Worm (Caenorhabditis elegans) whole organism, young adult: Measurements from ENCODE around the gene lro-1.

Experiments used
- F10E7.11 ChIP-seq: sonication (generic microtip); optimal IDR thresholded peaks from 2 replicates; lab custom pipeline; 2017; ENCODE audit warnings: mild to moderate bottlenecking, missing genetic modification characterization, moderate library complexity, missing compliant biosample characterization
- F22D6.2 ChIP-seq: sonication (generic microtip); optimal IDR thresholded peaks from 2 replicates; lab custom pipeline; 2016; ENCODE audit warnings: mild to moderate bottlenecking, missing genetic modification characterization, missing compliant biosample characterization
- F37B4.10 ChIP-seq: fragments of 200-800 bp; sonication (Bioruptor generic); IDR thresholded peaks from 2 replicates; pipeline ENCODE4 v1.3.6; 2022; ENCODE audit warnings: missing genetic modification characterization, missing compliant biosample characterization
- F39B2.1 ChIP-seq: fragments of 200-800 bp; sonication (Bioruptor generic); IDR thresholded peaks from 2 replicates; pipeline ENCODE4 v1.3.6; 2022; ENCODE audit warnings: missing genetic modification reagents, missing genetic modification characterization, missing compliant biosample characterization
- F57C9.4 ChIP-seq: sonication (generic microtip); optimal IDR thresholded peaks from 2 replicates; lab custom pipeline; 2017; ENCODE audit warnings: mild to moderate bottlenecking, missing genetic modification characterization, missing compliant biosample characterization
- K11D2.4 ChIP-seq: fragments of 200-800 bp; sonication (Bioruptor generic); IDR thresholded peaks from 2 replicates; pipeline ENCODE4 v1.3.6; 2022; ENCODE audit warnings: missing genetic modification reagents, missing genetic modification characterization, missing compliant biosample characterization
- T07F8.4 ChIP-seq: sonication (generic microtip); optimal IDR thresholded peaks from 2 replicates; lab custom pipeline; 2016; ENCODE audit warnings: mild to moderate bottlenecking, missing genetic modification characterization, moderate library complexity, missing compliant biosample characterization
- Y56A3A.18 ChIP-seq: fragments of 200-800 bp; sonication (Bioruptor generic); IDR thresholded peaks from 2 replicates; pipeline ENCODE4 v1.3.6; 2022; ENCODE audit warnings: missing genetic modification reagents, missing genetic modification characterization, missing compliant biosample characterization
- Y67H2A.10 ChIP-seq: fragments of 200-800 bp; sonication (Bioruptor generic); conservative IDR thresholded peaks from 2 replicates; pipeline ENCODE4 v1.3.6; 2022; ENCODE audit warnings: missing genetic modification reagents, missing genetic modification characterization, missing compliant biosample characterization
- Y95B8A.8 ChIP-seq: fragments of 200-800 bp; sonication (Bioruptor generic); IDR thresholded peaks from 2 replicates; pipeline ENCODE4 v1.3.6; 2022; ENCODE audit warnings: missing genetic modification reagents, missing genetic modification characterization, missing compliant biosample characterization
- ZK185.1 ChIP-seq: sonication (generic microtip); optimal IDR thresholded peaks from 2 replicates; lab custom pipeline; 2016; ENCODE audit warnings: mild to moderate bottlenecking, missing genetic modification characterization, missing compliant biosample characterization; ENCODE audit not compliant: poor library complexity, severe bottlenecking
- aptf-2 ChIP-seq: fragments of 200-800 bp; sonication (Bioruptor generic); conservative IDR thresholded peaks from 2 replicates; pipeline ENCODE4 v1.3.6; 2022; ENCODE audit warnings: missing genetic modification reagents, missing genetic modification characterization, missing compliant biosample characterization
- aptf-3 ChIP-seq: fragments of 200-800 bp; sonication (Bioruptor generic); IDR thresholded peaks from 2 replicates; pipeline ENCODE4 v1.3.6; 2022; ENCODE audit warnings: missing genetic modification characterization, missing compliant biosample characterization
- atf-7 ChIP-seq: sonication (generic microtip); optimal IDR thresholded peaks from 2 replicates; lab custom pipeline; 2017; ENCODE audit warnings: mild to moderate bottlenecking, missing genetic modification characterization, missing compliant biosample characterization
- athp-1 ChIP-seq: sonication (generic microtip); optimal IDR thresholded peaks from 2 replicates; lab custom pipeline; 2017; ENCODE audit warnings: mild to moderate bottlenecking, missing genetic modification characterization, missing compliant biosample characterization
- attf-3 ChIP-seq: fragments of 200-800 bp; sonication (Bioruptor generic); conservative IDR thresholded peaks from 2 replicates; pipeline ENCODE4 v1.3.6; 2022; ENCODE audit warnings: missing genetic modification reagents, missing genetic modification characterization, missing compliant biosample characterization
- attf-6 ChIP-seq: fragments of 200-800 bp; sonication (Bioruptor generic); IDR thresholded peaks from 2 replicates; pipeline ENCODE4 v1.3.6; 2022; ENCODE audit warnings: missing genetic modification reagents, missing genetic modification characterization, missing compliant biosample characterization
- cebp-2 ChIP-seq: fragments of 200-800 bp; sonication (Bioruptor generic); IDR thresholded peaks from 2 replicates; pipeline ENCODE4 v1.3.6; 2022; ENCODE audit warnings: missing genetic modification characterization, missing compliant biosample characterization
- ceh-58 ChIP-seq: fragments of 200-800 bp; sonication (Bioruptor generic); IDR thresholded peaks from 2 replicates; pipeline ENCODE4 v1.3.6; 2022; ENCODE audit warnings: missing genetic modification characterization, missing compliant biosample characterization
- ceh-91 ChIP-seq: fragments of 200-800 bp; sonication (Bioruptor generic); IDR thresholded peaks from 2 replicates; pipeline ENCODE4 v1.3.6; 2022; ENCODE audit warnings: missing genetic modification reagents, missing genetic modification characterization, missing compliant biosample characterization
- dox-1 ChIP-seq: fragments of 200-800 bp; sonication (Bioruptor generic); IDR thresholded peaks from 2 replicates; pipeline ENCODE4 v1.3.6; 2022; ENCODE audit warnings: missing genetic modification reagents, missing genetic modification characterization, missing compliant biosample characterization
- egl-18 ChIP-seq: fragments of 200-800 bp; sonication (Bioruptor generic); IDR thresholded peaks from 2 replicates; pipeline ENCODE4 v1.3.6; 2022; ENCODE audit warnings: missing genetic modification reagents, missing genetic modification characterization, missing compliant biosample characterization
- hlh-26 ChIP-seq: fragments of 200-800 bp; sonication (Bioruptor generic); conservative IDR thresholded peaks from 2 replicates; pipeline ENCODE4 v1.3.6; 2022; ENCODE audit warnings: missing genetic modification reagents, missing genetic modification characterization, missing compliant biosample characterization
- let-526 ChIP-seq: fragments of 200-800 bp; sonication (Bioruptor generic); IDR thresholded peaks from 2 replicates; pipeline ENCODE4 v1.3.6; 2022; ENCODE audit warnings: missing genetic modification reagents, missing genetic modification characterization, missing compliant biosample characterization
- let-607 ChIP-seq, 2 experiments: fragments of 200-800 bp in 1 of 2; sonication (Bioruptor generic) in 1 of 2; sonication (generic microtip) in 1 of 2; optimal IDR thresholded peaks; 2 replicates each; lab custom pipeline; 2016 to 2018; ENCODE audit warnings: mild to moderate bottlenecking in 2 of 2, missing compliant biosample characterization in 2 of 2, missing genetic modification characterization in 2 of 2, moderate library complexity in 2 of 2, missing genotype in 1 of 2
- lin-35 ChIP-seq, 3 experiments: fragments of 150-350 bp in 2 of 3; sonication (generic microtip) in 1 of 3; optimal IDR thresholded peaks; 2 replicates each; lab custom pipeline; 2014 to 2018; ENCODE audit warnings: missing biosample characterization in 3 of 3, missing genetic modification characterization in 3 of 3, missing genetic modification reagents in 3 of 3
- lin-54 ChIP-seq: fragments of 200-800 bp; sonication (Bioruptor generic); optimal IDR thresholded peaks from 2 replicates; lab custom pipeline; 2018; ENCODE audit warnings: mild to moderate bottlenecking, missing genetic modification characterization, missing compliant biosample characterization
- madf-6 ChIP-seq: fragments of 200-800 bp; sonication (Bioruptor generic); IDR thresholded peaks from 2 replicates; pipeline ENCODE4 v1.3.6; 2022; ENCODE audit warnings: missing genetic modification reagents, missing genetic modification characterization, missing compliant biosample characterization
- madf-8 ChIP-seq: fragments of 200-800 bp; sonication (Bioruptor generic); conservative IDR thresholded peaks from 2 replicates; pipeline ENCODE4 v1.3.6; 2022; ENCODE audit warnings: missing genetic modification reagents, missing genetic modification characterization, missing compliant biosample characterization
- mcd-1 ChIP-seq: fragments of 200-800 bp; sonication (Bioruptor generic); IDR thresholded peaks from 2 replicates; pipeline ENCODE4 v1.3.6; 2022; ENCODE audit warnings: missing genetic modification reagents, missing genetic modification characterization, missing compliant biosample characterization
- mel-28 ChIP-seq: sonication (generic microtip); optimal IDR thresholded peaks from 2 replicates; lab custom pipeline; 2016; ENCODE audit warnings: borderline replicate concordance, mild to moderate bottlenecking, missing genetic modification characterization, missing compliant biosample characterization
- nfyb-1 ChIP-seq: fragments of 200-800 bp; sonication (Bioruptor generic); IDR thresholded peaks from 2 replicates; pipeline ENCODE4 v1.3.6; 2022; ENCODE audit warnings: missing genetic modification reagents, missing genetic modification characterization, missing compliant biosample characterization
- nhr-90 ChIP-seq: sonication (generic microtip); optimal IDR thresholded peaks from 2 replicates; lab custom pipeline; 2016; ENCODE audit warnings: missing genotype, mild to moderate bottlenecking, missing genetic modification characterization, missing compliant biosample characterization
- repo-1 ChIP-seq: sonication (generic microtip); optimal IDR thresholded peaks from 2 replicates; lab custom pipeline; 2017; ENCODE audit warnings: mild to moderate bottlenecking, missing genetic modification characterization, missing compliant biosample characterization
- sdz-38 ChIP-seq: sonication (generic microtip); optimal IDR thresholded peaks from 2 replicates; lab custom pipeline; 2016; ENCODE audit warnings: missing genotype, missing genetic modification characterization, missing compliant biosample characterization
- snpc-1.3 ChIP-seq: sonication (generic microtip); optimal IDR thresholded peaks from 2 replicates; lab custom pipeline; 2017; ENCODE audit warnings: missing genetic modification characterization, mild to moderate bottlenecking, missing compliant biosample characterization, antibody characterized with exemption, moderate library complexity, missing genotype, missing genetic modification reagents; ENCODE audit not compliant: insufficient read depth
- somi-1 ChIP-seq: fragments of 200-800 bp; sonication (Bioruptor generic); optimal IDR thresholded peaks from 2 replicates; lab custom pipeline; 2018; ENCODE audit warnings: mild to moderate bottlenecking, missing genetic modification characterization, missing compliant biosample characterization
- sptf-2 ChIP-seq: fragments of 200-800 bp; sonication (Bioruptor generic); optimal IDR thresholded peaks from 2 replicates; lab custom pipeline; 2018; ENCODE audit warnings: mild to moderate bottlenecking, missing genetic modification characterization, missing compliant biosample characterization
- tlf-1 ChIP-seq: fragments of 200-800 bp; sonication (Bioruptor generic); optimal IDR thresholded peaks from 2 replicates; lab custom pipeline; 2018; ENCODE audit warnings: mild to moderate bottlenecking, missing genetic modification characterization, missing compliant biosample characterization
- zfh-2 ChIP-seq: fragments of 200-800 bp; sonication (Bioruptor generic); conservative IDR thresholded peaks from 2 replicates; pipeline ENCODE4 v1.3.6; 2022; ENCODE audit warnings: missing genetic modification reagents, missing genetic modification characterization, missing compliant biosample characterization
- ztf-18 ChIP-seq: sonication (generic microtip); optimal IDR thresholded peaks from 2 replicates; lab custom pipeline; 2016; ENCODE audit warnings: missing genotype, mild to moderate bottlenecking, missing genetic modification characterization, missing compliant biosample characterization
- ztf-22 ChIP-seq: fragments of 200-800 bp; sonication (Bioruptor generic); optimal IDR thresholded peaks from 2 replicates; lab custom pipeline; 2018; ENCODE audit warnings: mild to moderate bottlenecking, missing genetic modification characterization, moderate library complexity, missing compliant biosample characterization
- ztf-25 ChIP-seq: fragments of 200-800 bp; sonication (Bioruptor generic); IDR thresholded peaks from 2 replicates; pipeline ENCODE4 v1.3.6; 2022; ENCODE audit warnings: missing genetic modification reagents, missing genetic modification characterization, missing compliant biosample characterization
- ztf-3 ChIP-seq: fragments of 200-800 bp; sonication (Bioruptor generic); optimal IDR thresholded peaks from 2 replicates; lab custom pipeline; 2018; ENCODE audit warnings: mild to moderate bottlenecking, missing genetic modification characterization, missing compliant biosample characterization
- ztf-6 ChIP-seq: fragments of 200-800 bp; sonication (Bioruptor generic); IDR thresholded peaks from 2 replicates; pipeline ENCODE4 v1.3.6; 2022; ENCODE audit warnings: missing genetic modification reagents, missing genetic modification characterization, missing compliant biosample characterization

The lro-1 gene

DNA sequence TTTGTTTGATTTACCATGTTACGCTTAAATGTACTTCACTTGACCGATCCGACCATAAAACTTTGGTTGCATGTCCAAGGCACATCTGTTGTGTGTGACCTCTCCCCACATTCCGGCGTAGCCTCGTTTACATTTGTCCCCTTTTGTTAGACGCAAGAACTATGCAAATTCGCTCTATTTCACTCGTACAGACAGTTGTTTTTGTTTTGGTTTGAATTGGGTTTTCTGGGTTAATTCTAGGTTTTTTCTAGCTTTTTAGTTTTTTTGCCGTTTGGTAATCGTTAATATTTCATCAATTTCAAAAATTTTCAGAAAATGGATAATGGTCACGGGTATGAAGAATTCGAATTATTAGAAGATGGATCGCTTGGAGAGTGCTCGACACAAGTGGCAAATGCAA lies 20.9 kb downstream of the lro-1 start, which contains the start of gene mom-1:
mom-1 (plus strand) TSS at position 301 of the 400 bp plus-strand sequence.
- no peak for TF ChIP-seq F39B2.1 (GFP tag; lab: Robert Waterston, UW)
- no peak for TF ChIP-seq Y56A3A.18 (GFP tag; lab: Robert Waterston, UW)
- no peak for TF ChIP-seq T07F8.4
- no peak for TF ChIP-seq egl-18
- no peak for TF ChIP-seq snpc-1.3 (tag; lab: Kevin White, UChicago)
- no peak for TF ChIP-seq ztf-25 (GFP tag; lab: Robert Waterston, UW)
- TF ChIP-seq tlf-1 (GFP tag; lab: Kevin White, UChicago), result no peak
- TF ChIP-seq mel-28 (tag; lab: Kevin White, UChicago), result no peak
- TF ChIP-seq F22D6.2 (tag; lab: Kevin White, UChicago), result no peak

ce11 chrX:6296402-6296844 lies 24.5 kb downstream of the lro-1 start:
- TF ChIP-seq ceh-58 (GFP tag; lab: Robert Waterston, UW) (0 out of 2 replicates have a peak, but pooled peaks have one; percentile 54), ztf-3 (peak; percentile 97), T07F8.4 (peak; percentile 96), nfyb-1 (peak; percentile 98), Y67H2A.10 (peak; percentile 68; the same call in 1 of the 2 replicates), let-526 (GFP tag; lab: Robert Waterston, UW) (peak; percentile 94), sdz-38 (peak; percentile 21), hlh-26 (GFP tag; lab: Robert Waterston, UW) (no peak), somi-1 (GFP tag; lab: Kevin White, UChicago) (peak; percentile 99), cebp-2 (peak; percentile 99), atf-7 (peak; percentile 99), attf-6 (GFP tag; lab: Robert Waterston, UW) (0 out of 2 replicates have a peak, but pooled peaks have one; percentile 54), F39B2.1 (GFP tag; lab: Robert Waterston, UW) (no peak), repo-1 (tag; lab: Kevin White, UChicago) (peak; percentile 100), attf-3 (GFP tag; lab: Robert Waterston, UW) (0 out of 2 replicates have a peak, but pooled peaks have one; percentile 40), lin-35 (GFP tag; optimal IDR thresholded peaks at IDR 0.05; lab: Kevin White, UChicago) (peak in 2 of 3 experiments; percentile 94 to 98), Y95B8A.8 (GFP tag; lab: Robert Waterston, UW) (0 out of 2 replicates have a peak, but pooled peaks have one; percentile 48), ztf-22 (GFP tag; lab: Kevin White, UChicago) (peak; percentile 96), zfh-2 (no peak; the same call in 1 of the 2 replicates), athp-1 (tag; lab: Kevin White, UChicago) (peak; percentile 89), madf-8 (GFP tag; lab: Robert Waterston, UW) (no peak), F10E7.11 (tag; lab: Kevin White, UChicago) (peak; percentile 98), dox-1 (GFP tag; lab: Robert Waterston, UW) (peak; percentile 99), sptf-2 (no peak), mel-28 (tag; lab: Kevin White, UChicago) (peak; percentile 47), aptf-2 (peak; percentile 39; the same call in 1 of the 2 replicates), K11D2.4 (GFP tag; lab: Robert Waterston, UW) (peak; percentile 99), ceh-91 (GFP tag; lab: Robert Waterston, UW) (no peak), ztf-25 (GFP tag; lab: Robert Waterston, UW) (0 out of 2 replicates have a peak, but pooled peaks have one; percentile 58), F57C9.4 (tag; lab: Kevin White, UChicago) (peak; percentile 69), lin-54 (GFP tag; lab: Kevin White, UChicago) (peak; percentile 93), let-607 (tag; optimal IDR thresholded peaks at IDR 0.05; lab: Kevin White, UChicago) (peak; percentile 80 to 95), ztf-6 (GFP tag; lab: Robert Waterston, UW) (peak; percentile 88), madf-6 (no peak), aptf-3 (GFP tag; lab: Robert Waterston, UW) (no peak), F37B4.10 (GFP tag; lab: Robert Waterston, UW) (peak; percentile 97), ztf-18 (tag; lab: Kevin White, UChicago) (peak; percentile 78), nhr-90 (tag; lab: Kevin White, UChicago) (peak; percentile 98), ZK185.1 (tag; lab: Kevin White, UChicago) (peak; percentile 99), mcd-1 (GFP tag; lab: Robert Waterston, UW) (peak; percentile 90)
